Worm (Caenorhabditis elegans): Measurements from ENCODE around the gene F08G2.7.
A peak's percentile ranks its signal among the peaks of the same experiment; 100 is the strongest.

F08G2.7 gene

DNA sequence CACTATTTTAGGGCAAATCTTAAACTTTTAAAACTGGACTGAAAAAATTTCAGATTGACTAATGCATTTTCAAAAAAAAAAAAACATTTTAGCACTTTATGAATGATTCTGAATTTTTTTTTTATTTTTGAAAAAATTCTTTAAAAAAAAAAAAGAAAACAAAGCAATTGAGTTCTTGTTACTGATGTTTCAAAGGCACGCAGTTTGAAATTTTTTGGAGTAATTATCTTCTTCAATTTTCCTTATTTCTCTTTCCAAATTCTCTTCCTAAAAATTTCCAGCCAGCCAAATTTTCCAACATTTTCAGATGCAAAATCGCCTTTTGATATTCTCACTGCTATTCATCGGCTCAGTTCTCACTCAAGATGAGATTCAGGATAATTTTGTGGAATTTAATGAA, 11.0 kb upstream of the F08G2.7 start, which contains the start of gene F08G2.8:
TSS of gene F08G2.8 (plus strand) at position 301 of the 400 bp plus-strand sequence.
- TF ChIP-seq lin-15B (tag; optimal IDR thresholded peaks at IDR 0.05), result no peak
- no peak for TF ChIP-seq lsy-12 (tag; optimal IDR thresholded peaks at IDR 0.05)
- no peak for TF ChIP-seq eor-1 (tag; optimal IDR thresholded peaks at IDR 0.05)
- no peak for TF ChIP-seq aly-2 (tag; optimal IDR thresholded peaks at IDR 0.05)

DNA sequence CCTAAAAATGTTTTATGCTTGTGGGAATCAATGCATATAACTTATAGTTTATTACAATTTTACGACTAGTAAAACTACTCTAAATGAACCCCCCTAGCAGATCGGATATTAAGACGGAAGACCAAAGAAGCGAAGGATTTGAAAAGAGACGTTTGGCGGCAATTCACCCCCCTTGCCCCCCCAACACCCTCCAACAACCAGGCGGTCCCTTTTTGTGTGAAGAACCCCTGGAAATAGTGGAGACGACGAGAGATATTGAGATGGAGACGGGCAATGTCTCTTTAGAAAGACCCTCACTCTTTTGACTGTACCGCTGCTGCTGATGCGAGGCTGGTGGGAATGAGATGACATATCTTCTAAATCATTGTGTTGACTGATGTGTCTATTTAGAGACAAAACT, 6.4 kb upstream of the F08G2.7 start:
- no peak for TF ChIP-seq aly-2 (tag; optimal IDR thresholded peaks at IDR 0.05)
- peak; percentile 9 for TF ChIP-seq nfya-1 (tag; optimal IDR thresholded peaks at IDR 0.05; ENCODE audit: insufficient read depth)
- no peak for TF ChIP-seq nhr-28 (tag; optimal IDR thresholded peaks at IDR 0.05)
- peak; percentile 9 for TF ChIP-seq lin-15B (tag; optimal IDR thresholded peaks at IDR 0.05)
- TF ChIP-seq ama-1 (optimal IDR thresholded peaks at IDR 0.05), result no peak
- no peak for TF ChIP-seq elt-3 (tag; optimal IDR thresholded peaks at IDR 0.05)
- no peak for TF ChIP-seq R02D3.7 (tag; optimal IDR thresholded peaks at IDR 0.05)
- TF ChIP-seq jun-1 (tag; optimal IDR thresholded peaks at IDR 0.05), result no peak
- TF ChIP-seq ZK546.5 (tag; optimal IDR thresholded peaks at IDR 0.05), result no peak
- peak; percentile 82 for TF ChIP-seq hmg-11 (tag; optimal IDR thresholded peaks at IDR 0.05)
- TF ChIP-seq elt-2 (tag; optimal IDR thresholded peaks at IDR 0.05), result no peak
- TF ChIP-seq skn-1 (tag; optimal IDR thresholded peaks at IDR 0.05), result no peak

ce11 chrII:13846018-13846417, 5.1 kb upstream of the F08G2.7 start:
- TF ChIP-seq pha-4 (tag; optimal IDR thresholded peaks at IDR 0.05), result peak; percentile 60
- no peak for TF ChIP-seq elt-3 (tag; optimal IDR thresholded peaks at IDR 0.05)
- TF ChIP-seq daf-12 (tag; optimal IDR thresholded peaks at IDR 0.05), result no peak
- TF ChIP-seq nhr-11 (tag; optimal IDR thresholded peaks at IDR 0.05), result no peak
- no peak for TF ChIP-seq egl-5 (tag; optimal IDR thresholded peaks at IDR 0.05)
- peak; percentile 1 for TF ChIP-seq snpc-4 (tag; optimal IDR thresholded peaks at IDR 0.05)
- peak; percentile 5 for TF ChIP-seq jun-1 (tag; optimal IDR thresholded peaks at IDR 0.05)
- TF ChIP-seq nhr-43 (tag; optimal IDR thresholded peaks at IDR 0.05; ENCODE audit: poor library complexity, severe bottlenecking), result no peak
- peak; percentile 85 for TF ChIP-seq elt-2 (tag; optimal IDR thresholded peaks at IDR 0.05)
- TF ChIP-seq pqm-1 (tag; optimal IDR thresholded peaks at IDR 0.05), result peak; percentile 59

ce11 chrII:13842340-13842739, 1.4 kb upstream of the F08G2.7 start:
- no peak for TF ChIP-seq ama-1 (optimal IDR thresholded peaks at IDR 0.05)
- no peak for TF ChIP-seq nfya-1 (tag; optimal IDR thresholded peaks at IDR 0.05; ENCODE audit: insufficient read depth)
- no peak for TF ChIP-seq aly-2 (tag; optimal IDR thresholded peaks at IDR 0.05)
- TF ChIP-seq jun-1 (tag; optimal IDR thresholded peaks at IDR 0.05), result no peak
- no peak for TF ChIP-seq nhr-28 (tag; optimal IDR thresholded peaks at IDR 0.05)
- TF ChIP-seq nhr-23 (tag; optimal IDR thresholded peaks at IDR 0.05), result no peak
- TF ChIP-seq unc-39 (tag; optimal IDR thresholded peaks at IDR 0.05), result no peak
- TF ChIP-seq pha-4 (tag; optimal IDR thresholded peaks at IDR 0.05), result no peak
- TF ChIP-seq ceh-28 (tag; optimal IDR thresholded peaks at IDR 0.05), result no peak
- TF ChIP-seq R02D3.7 (tag; optimal IDR thresholded peaks at IDR 0.05), result no peak
- TF ChIP-seq ZK546.5 (tag; optimal IDR thresholded peaks at IDR 0.05), result no peak
- no peak for TF ChIP-seq ceh-16 (tag; optimal IDR thresholded peaks at IDR 0.05)
- no peak for TF ChIP-seq unc-62 (GFP tag; optimal IDR thresholded peaks at IDR 0.05)

DNA sequence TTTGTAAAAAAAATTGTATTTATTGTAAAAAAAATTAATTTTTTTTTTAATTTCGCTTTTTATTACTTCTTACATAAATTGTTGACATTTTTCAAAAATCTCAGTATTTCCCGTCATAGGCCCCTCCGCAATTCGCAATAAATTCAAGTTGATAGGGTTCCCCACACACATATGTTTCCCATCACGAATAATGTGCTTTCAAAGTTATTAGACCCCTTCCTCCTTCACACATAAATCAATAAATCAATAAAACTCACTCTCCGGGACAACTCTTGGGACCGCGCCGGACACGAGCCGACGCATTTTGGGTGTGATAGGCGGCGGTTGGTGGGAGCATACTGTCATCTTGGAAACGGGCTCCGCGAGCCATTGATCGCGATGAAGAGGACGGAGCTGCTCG, 1.5 kb downstream of the F08G2.7 start:
- TF ChIP-seq nhr-11 (tag; optimal IDR thresholded peaks at IDR 0.05) (no peak), nhr-12 (tag; optimal IDR thresholded peaks at IDR 0.05) (no peak), fkh-10 (GFP tag; optimal IDR thresholded peaks at IDR 0.05) (no peak), ceh-28 (tag; optimal IDR thresholded peaks at IDR 0.05) (no peak), lin-39 (tag; optimal IDR thresholded peaks at IDR 0.05) (no peak), ztf-4 (tag; optimal IDR thresholded peaks at IDR 0.05) (no peak)

ce11 chrII:13838403-13838802, 2.6 kb downstream of the F08G2.7 start:
- TF ChIP-seq zag-1 (tag; optimal IDR thresholded peaks at IDR 0.05), result no peak
- TF ChIP-seq nhr-23 (tag; optimal IDR thresholded peaks at IDR 0.05), result no peak
- TF ChIP-seq daf-12 (tag; optimal IDR thresholded peaks at IDR 0.05), result no peak
- no peak for TF ChIP-seq nhr-28 (tag; optimal IDR thresholded peaks at IDR 0.05)
- no peak for TF ChIP-seq fos-1 (tag; optimal IDR thresholded peaks at IDR 0.05)
- TF ChIP-seq egl-27 (tag; optimal IDR thresholded peaks at IDR 0.05), result no peak
- no peak for TF ChIP-seq R02D3.7 (tag; optimal IDR thresholded peaks at IDR 0.05)
- TF ChIP-seq snpc-4 (tag; optimal IDR thresholded peaks at IDR 0.05), result no peak
- no peak for TF ChIP-seq pha-4 (tag; optimal IDR thresholded peaks at IDR 0.05)
- no peak for TF ChIP-seq pqm-1 (tag; optimal IDR thresholded peaks at IDR 0.05)
- TF ChIP-seq ceh-16 (tag; optimal IDR thresholded peaks at IDR 0.05), result no peak
- no peak for TF ChIP-seq nhr-25 (tag; optimal IDR thresholded peaks at IDR 0.05)
- TF ChIP-seq elt-1 (tag; optimal IDR thresholded peaks at IDR 0.05), result no peak
